Fruit fly (Drosophila melanogaster): ENCODE results near the gene CG7606.

Gene CG7606

DNA sequence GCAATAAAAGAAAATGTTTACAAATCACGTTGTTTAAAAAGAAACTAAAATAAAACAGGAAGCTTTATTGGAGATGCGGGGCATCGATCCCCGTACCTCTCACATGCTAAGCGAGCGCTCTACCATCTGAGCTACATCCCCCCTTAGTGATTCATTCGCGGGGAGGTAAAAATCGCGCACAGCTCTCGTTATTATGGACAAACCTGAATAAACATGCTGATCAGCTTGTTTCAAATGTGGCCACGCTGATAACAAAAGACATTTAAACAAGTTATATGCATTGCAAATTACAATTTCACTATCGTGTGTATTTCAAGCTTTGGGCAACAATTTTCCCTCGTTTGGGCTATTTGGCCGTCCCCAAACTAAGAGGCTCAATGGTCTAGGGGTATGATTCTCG is 48.9 kb downstream of the CG7606 start (continued):
- TF ChIP-seq Lhr (GFP tag; optimal IDR thresholded peaks at IDR 0.05) = no peak
- TF ChIP-seq zen (tag; optimal IDR thresholded peaks at IDR 0.05) = no peak
- TF ChIP-seq gsb (GFP tag; IDR thresholded peaks at IDR 0.05) = no peak
- no peak for TF ChIP-seq MESR4 (GFP tag; optimal IDR thresholded peaks at IDR 0.05)
- TF ChIP-seq disco-r (GFP tag; optimal IDR thresholded peaks at IDR 0.05) = no peak
- no peak for TF ChIP-seq CG1529 (GFP tag; optimal IDR thresholded peaks at IDR 0.05)
- peak; percentile 63 for TF ChIP-seq sd (tag; optimal IDR thresholded peaks at IDR 0.05)
- TF ChIP-seq HHEX (GFP tag; optimal IDR thresholded peaks at IDR 0.05) = no peak
- TF ChIP-seq Bgb (GFP tag; IDR thresholded peaks at IDR 0.05; ENCODE audit: partially characterized antibody) = peak; percentile 61
- TF ChIP-seq cato (GFP tag; optimal IDR thresholded peaks at IDR 0.05; ENCODE audit: borderline replicate concordance) = no peak
- TF ChIP-seq kah (GFP tag; optimal IDR thresholded peaks at IDR 0.05) = no peak
- no peak for TF ChIP-seq da (GFP tag; optimal IDR thresholded peaks at IDR 0.05)
- no peak for TF ChIP-seq CG15514 (GFP tag; optimal IDR thresholded peaks at IDR 0.05)
- TF ChIP-seq unc-4 (GFP tag; IDR thresholded peaks at IDR 0.05; ENCODE audit: partially characterized antibody) = no peak
- TF ChIP-seq aop (GFP tag; IDR thresholded peaks at IDR 0.05) = no peak
- TF ChIP-seq E2f1 (GFP tag; IDR thresholded peaks at IDR 0.05) = no peak
- TF ChIP-seq dmrt11E (tag; optimal IDR thresholded peaks at IDR 0.05) = no peak
- no peak for TF ChIP-seq vfl (GFP tag; optimal IDR thresholded peaks at IDR 0.05)
- no peak for TF ChIP-seq CG17912 (GFP tag; optimal IDR thresholded peaks at IDR 0.05)
- TF ChIP-seq zfh1 (GFP tag; IDR thresholded peaks at IDR 0.05) = no peak
- no peak for TF ChIP-seq Mrtf (GFP tag; IDR thresholded peaks at IDR 0.05)
- no peak for TF ChIP-seq dm (GFP tag; optimal IDR thresholded peaks at IDR 0.05)
- TF ChIP-seq CoRest (tag; optimal IDR thresholded peaks at IDR 0.05) = no peak
- TF ChIP-seq YL-1 (GFP tag; optimal IDR thresholded peaks at IDR 0.05) = no peak
- TF ChIP-seq CrebB (tag; optimal IDR thresholded peaks at IDR 0.05) = no peak
- no peak for TF ChIP-seq twi (tag; optimal IDR thresholded peaks at IDR 0.05)
- TF ChIP-seq Hmx (GFP tag; optimal IDR thresholded peaks at IDR 0.05) = no peak
- no peak for TF ChIP-seq CG1603 (tag; optimal IDR thresholded peaks at IDR 0.05)
- TF ChIP-seq CG8359 (GFP tag; optimal IDR thresholded peaks at IDR 0.05; ENCODE audit: borderline replicate concordance) = no peak
- no peak for TF ChIP-seq Six4 (GFP tag; optimal IDR thresholded peaks at IDR 0.05)
- peak; percentile 67; the same call in 1 of the 3 replicates for TF ChIP-seq Opbp (GFP tag; IDR thresholded peaks at IDR 0.05; ENCODE audit: partially characterized antibody)
- TF ChIP-seq bbx (GFP tag; IDR thresholded peaks at IDR 0.05; ENCODE audit: partially characterized antibody) = no peak
- TF ChIP-seq ash1 (GFP tag; optimal IDR thresholded peaks at IDR 0.05) = no peak
- no peak for TF ChIP-seq pum (GFP tag; optimal IDR thresholded peaks at IDR 0.05)
- TF ChIP-seq CG15269 (tag; optimal IDR thresholded peaks at IDR 0.05) = no peak
- peak; percentile 46; the same call in 1 of the 2 replicates for TF ChIP-seq ato (GFP tag; IDR thresholded peaks at IDR 0.05; ENCODE audit: partially characterized antibody)
- peak; percentile 16 for TF ChIP-seq CG34376 (GFP tag; optimal IDR thresholded peaks at IDR 0.05)
- TF ChIP-seq CTCF (GFP tag; optimal IDR thresholded peaks at IDR 0.05) = no peak
- no peak for TF ChIP-seq chm (GFP tag; IDR thresholded peaks at IDR 0.05)
- TF ChIP-seq CG10321 (GFP tag; IDR thresholded peaks at IDR 0.05) = no peak
- no peak for TF ChIP-seq Hr78 (GFP tag; optimal IDR thresholded peaks at IDR 0.05)
- TF ChIP-seq CG4854 (GFP tag; optimal IDR thresholded peaks at IDR 0.05) = no peak
- TF ChIP-seq CG4404 (GFP tag; IDR thresholded peaks at IDR 0.05) = no peak
- no peak for TF ChIP-seq CG18764 (GFP tag; optimal IDR thresholded peaks at IDR 0.05)
- no peak for TF ChIP-seq CG17802 (tag; optimal IDR thresholded peaks at IDR 0.05)
- TF ChIP-seq en (GFP tag; optimal IDR thresholded peaks at IDR 0.05) = no peak
- no peak for TF ChIP-seq E2f2 (GFP tag; IDR thresholded peaks at IDR 0.05)
- no peak for TF ChIP-seq CG12942 (GFP tag; optimal IDR thresholded peaks at IDR 0.05)
- TF ChIP-seq Meics (GFP tag; optimal IDR thresholded peaks at IDR 0.05) = no peak
- no peak for TF ChIP-seq Elba2 (GFP tag; optimal IDR thresholded peaks at IDR 0.05)
- TF ChIP-seq dimm (GFP tag; IDR thresholded peaks at IDR 0.05) = no peak
